Fruit fly (Drosophila melanogaster) whole organism, embryonic: ENCODE data around the gene CG8042.

ENCODE experiments used
- ATbp ChIP-seq: fragments of 200-800 bp; sonication (Bioruptor generic); optimal IDR thresholded peaks from 2 replicates; lab custom pipeline; 2017; ENCODE audit warnings: missing biosample characterization, mild to moderate bottlenecking, missing genetic modification characterization, missing genetic modification reagents
- Bgb ChIP-seq: fragments of 200-800 bp; sonication (Bioruptor generic); IDR thresholded peaks from 2 replicates; pipeline ENCODE4 v1.3.6; 2022; ENCODE audit warnings: missing biosample characterization, missing genetic modification characterization; ENCODE audit not compliant: partially characterized antibody
- BtbVII ChIP-seq: fragments of 200-800 bp; sonication (Bioruptor generic); optimal IDR thresholded peaks from 3 replicates; lab custom pipeline; 2017; ENCODE audit warnings: missing biosample characterization, mild to moderate bottlenecking, missing genetic modification characterization
- CG10959 ChIP-seq: fragments of 200-800 bp; sonication (Bioruptor generic); IDR thresholded peaks from 2 replicates; pipeline ENCODE4 v1.3.6; 2022; ENCODE audit warnings: missing biosample characterization, missing genetic modification characterization
- CG11695 ChIP-seq: fragments of 200-800 bp; sonication (Bioruptor generic); IDR thresholded peaks from 3 replicates; pipeline ENCODE4 v1.3.6; 2022; ENCODE audit warnings: missing biosample characterization, missing genetic modification characterization
- CG12744 ChIP-seq: fragments of 200-800 bp; sonication (Bioruptor generic); optimal IDR thresholded peaks from 2 replicates; lab custom pipeline; 2016; ENCODE audit warnings: missing biosample characterization, missing genetic modification characterization
- CG13894 ChIP-seq: fragments of 200-800 bp; sonication (Bioruptor generic); optimal IDR thresholded peaks from 3 replicates; lab custom pipeline; 2018; ENCODE audit warnings: missing biosample characterization, mild to moderate bottlenecking, missing genetic modification characterization, moderate library complexity
- CG14667 ChIP-seq: fragments of 200-800 bp; sonication (Bioruptor generic); IDR thresholded peaks from 2 replicates; pipeline ENCODE4 v1.3.6; 2022; ENCODE audit warnings: missing biosample characterization, missing genetic modification characterization
- CG14965 ChIP-seq: fragments of 200-800 bp; sonication (Bioruptor generic); optimal IDR thresholded peaks from 2 replicates; lab custom pipeline; 2016; ENCODE audit warnings: missing biosample characterization, missing genetic modification characterization, borderline replicate concordance
- CG1602 ChIP-seq: fragments of 200-800 bp; sonication (Bioruptor generic); optimal IDR thresholded peaks from 3 replicates; lab custom pipeline; 2016; ENCODE audit warnings: missing biosample characterization, missing genetic modification characterization
- CG16813 ChIP-seq: fragments of 200-800 bp; sonication (Bioruptor generic); IDR thresholded peaks from 3 replicates; pipeline ENCODE4 v1.3.6; 2022; ENCODE audit warnings: missing biosample characterization, missing genetic modification characterization; ENCODE audit not compliant: partially characterized antibody
- CG17361 ChIP-seq: fragments of 200-800 bp; sonication (Bioruptor generic); IDR thresholded peaks from 3 replicates; pipeline ENCODE4 v1.3.6; 2022; ENCODE audit warnings: missing biosample characterization, missing genetic modification characterization
- CG17612 ChIP-seq: fragments of 200-800 bp; sonication (Bioruptor generic); IDR thresholded peaks from 2 replicates; pipeline ENCODE4 v1.3.6; 2022; ENCODE audit warnings: missing biosample characterization, missing genetic modification characterization
- CG17802 ChIP-seq: fragments of 200-800 bp; sonication (Bioruptor generic); optimal IDR thresholded peaks from 2 replicates; lab custom pipeline; 2018; ENCODE audit warnings: missing biosample characterization, mild to moderate bottlenecking, missing genetic modification characterization, moderate library complexity
- CG1832 ChIP-seq: fragments of 200-800 bp; sonication (Bioruptor generic); optimal IDR thresholded peaks from 2 replicates; lab custom pipeline; 2017; ENCODE audit warnings: missing biosample characterization, mild to moderate bottlenecking, missing genetic modification characterization, inconsistent platforms
- CG2712 ChIP-seq: fragments of 200-800 bp; optimal IDR thresholded peaks from 3 replicates; lab custom pipeline; 2019; ENCODE audit warnings: missing biosample characterization, mild to moderate bottlenecking, missing genetic modification characterization, moderate library complexity
- CG30020 ChIP-seq: fragments of 200-800 bp; optimal IDR thresholded peaks from 2 replicates; lab custom pipeline; 2019; ENCODE audit warnings: missing biosample characterization, mild to moderate bottlenecking, missing genetic modification characterization, moderate library complexity
- CG31365 ChIP-seq: fragments of 200-800 bp; sonication (Bioruptor generic); optimal IDR thresholded peaks from 2 replicates; lab custom pipeline; 2018; ENCODE audit warnings: missing biosample characterization, mild to moderate bottlenecking, missing genetic modification characterization
- CG32532 ChIP-seq: fragments of 200-800 bp; sonication (Bioruptor generic); IDR thresholded peaks from 2 replicates; pipeline ENCODE4 v1.3.6; 2022; ENCODE audit warnings: missing biosample characterization, missing genetic modification characterization
- CG4404 ChIP-seq: fragments of 200-800 bp; sonication (Bioruptor generic); IDR thresholded peaks from 2 replicates; pipeline ENCODE4 v1.3.6; 2022; ENCODE audit warnings: missing biosample characterization, missing genetic modification characterization
- CG5953 ChIP-seq: fragments of 200-800 bp; sonication (Bioruptor generic); IDR thresholded peaks from 2 replicates; pipeline ENCODE4 v1.3.6; 2022; ENCODE audit warnings: missing biosample characterization, missing genetic modification characterization
- CHES-1-like ChIP-seq: fragments of 200-800 bp; sonication (Bioruptor generic); optimal IDR thresholded peaks from 2 replicates; lab custom pipeline; 2016; ENCODE audit warnings: missing biosample characterization, missing genetic modification characterization
- D19B ChIP-seq: fragments of 200-800 bp; sonication (Bioruptor generic); optimal IDR thresholded peaks from 2 replicates; lab custom pipeline; 2017; ENCODE audit warnings: missing biosample characterization, mild to moderate bottlenecking, missing genetic modification characterization
- Dad ChIP-seq: fragments of 200-800 bp; sonication (Bioruptor generic); optimal IDR thresholded peaks from 3 replicates; lab custom pipeline; 2016; ENCODE audit warnings: missing biosample characterization, missing genetic modification characterization
- Eip74EF ChIP-seq, 2 experiments: fragments of 200-800 bp in 1 of 2; fragments of >200 bp in 1 of 2; sonication (Bioruptor generic) in 1 of 2; optimal IDR thresholded peaks; 2 replicates each; lab custom pipeline; 2017 to 2019; ENCODE audit warnings: missing biosample characterization in 2 of 2, missing genetic modification characterization in 2 of 2, mild to moderate bottlenecking in 1 of 2, moderate library complexity in 1 of 2
- Gug ChIP-seq: fragments of 200-800 bp; sonication (Bioruptor generic); IDR thresholded peaks from 4 replicates; pipeline ENCODE4 v1.3.6; 2022; ENCODE audit warnings: missing biosample characterization, missing genetic modification characterization
- Hand ChIP-seq: fragments of 200-800 bp; sonication (Bioruptor generic); optimal IDR thresholded peaks from 2 replicates; lab custom pipeline; 2017; ENCODE audit warnings: mild to moderate bottlenecking, missing biosample characterization, missing genetic modification reagents, missing genetic modification characterization
- Ssrp ChIP-seq: fragments of 200-800 bp; sonication (Bioruptor generic); optimal IDR thresholded peaks from 2 replicates; lab custom pipeline; 2018; ENCODE audit warnings: missing biosample characterization, mild to moderate bottlenecking, missing genetic modification characterization, moderate library complexity
- Stat92E ChIP-seq, 3 experiments: fragments of >200 bp in 2 of 3; fragments of 200-800 bp in 1 of 3; sonication (Bioruptor generic) in 1 of 3; optimal IDR thresholded peaks; 2 replicates each; lab custom pipeline; 2017 to 2019; ENCODE audit warnings: missing biosample characterization in 3 of 3, missing genetic modification characterization in 3 of 3, mild to moderate bottlenecking in 1 of 3, moderate library complexity in 1 of 3
- Xbp1 ChIP-seq: fragments of 200-800 bp; sonication (Bioruptor generic); optimal IDR thresholded peaks from 3 replicates; lab custom pipeline; 2016; ENCODE audit warnings: missing biosample characterization, mild to moderate bottlenecking, missing genetic modification characterization
- YL-1 ChIP-seq: fragments of 200-800 bp; sonication (Bioruptor generic); optimal IDR thresholded peaks from 3 replicates; lab custom pipeline; 2017; ENCODE audit warnings: missing biosample characterization, mild to moderate bottlenecking, missing genetic modification characterization
- ap ChIP-seq: fragments of 200-800 bp; sonication (Bioruptor generic); IDR thresholded peaks from 2 replicates; pipeline ENCODE4 v1.3.6; 2022; ENCODE audit warnings: missing biosample characterization, missing genetic modification characterization
- btn ChIP-seq: fragments of 200-800 bp; sonication (Bioruptor generic); optimal IDR thresholded peaks from 2 replicates; lab custom pipeline; 2016; ENCODE audit warnings: missing biosample characterization, missing genetic modification characterization
- cas ChIP-seq: fragments of 200-800 bp; sonication (Bioruptor generic); IDR thresholded peaks from 2 replicates; pipeline ENCODE4 v1.3.6; 2022; ENCODE audit warnings: missing biosample characterization, missing genetic modification characterization
- ems ChIP-seq: fragments of 200-800 bp; sonication (Bioruptor generic); optimal IDR thresholded peaks from 3 replicates; lab custom pipeline; 2016; ENCODE audit warnings: missing biosample characterization, missing genetic modification characterization
- eve ChIP-seq, 2 experiments: fragments of >200 bp; optimal IDR thresholded peaks; 2 replicates each; lab custom pipeline; 2017; ENCODE audit warnings: missing biosample characterization in 2 of 2, missing genetic modification characterization in 2 of 2
- fd64A ChIP-seq: fragments of 200-800 bp; sonication (Bioruptor generic); optimal IDR thresholded peaks from 3 replicates; lab custom pipeline; 2018; ENCODE audit warnings: missing biosample characterization, mild to moderate bottlenecking, missing genetic modification characterization
- fru ChIP-seq: fragments of >200 bp; optimal IDR thresholded peaks from 2 replicates; lab custom pipeline; 2017
- hb ChIP-seq: fragments of 200-800 bp; sonication (Bioruptor generic); IDR thresholded peaks from 3 replicates; pipeline ENCODE4 v1.3.6; 2022; ENCODE audit warnings: missing biosample characterization, missing genetic modification characterization; ENCODE audit not compliant: partially characterized antibody
- ind ChIP-seq: fragments of 200-800 bp; sonication (Bioruptor generic); optimal IDR thresholded peaks from 3 replicates; lab custom pipeline; 2016; ENCODE audit warnings: missing biosample characterization, missing genetic modification characterization
- ken ChIP-seq: fragments of 200-800 bp; sonication (Bioruptor generic); IDR thresholded peaks from 3 replicates; pipeline ENCODE4 v1.3.6; 2022; ENCODE audit warnings: missing biosample characterization, missing genetic modification characterization
- mirr ChIP-seq: fragments of 200-800 bp; sonication (Bioruptor generic); optimal IDR thresholded peaks from 3 replicates; lab custom pipeline; 2018; ENCODE audit warnings: missing biosample characterization, mild to moderate bottlenecking, missing genetic modification characterization
- mld ChIP-seq: fragments of 200-800 bp; sonication (Bioruptor generic); IDR thresholded peaks from 3 replicates; pipeline ENCODE4 v1.3.6; 2022; ENCODE audit warnings: missing biosample characterization, missing genetic modification characterization; ENCODE audit not compliant: partially characterized antibody
- nmo ChIP-seq: fragments of 200-800 bp; sonication (Bioruptor generic); optimal IDR thresholded peaks from 2 replicates; lab custom pipeline; 2018; ENCODE audit warnings: missing biosample characterization, mild to moderate bottlenecking, missing genetic modification characterization, moderate library complexity
- nom ChIP-seq: fragments of 200-800 bp; sonication (Bioruptor generic); optimal IDR thresholded peaks from 2 replicates; lab custom pipeline; 2017; ENCODE audit warnings: missing biosample characterization, missing genetic modification characterization, mild to moderate bottlenecking, moderate library complexity, missing genetic modification reagents
- p53 ChIP-seq: fragments of 200-800 bp; sonication (Bioruptor generic); optimal IDR thresholded peaks from 2 replicates; lab custom pipeline; 2016; ENCODE audit warnings: missing biosample characterization, missing genetic modification characterization
- slbo ChIP-seq: fragments of 200-800 bp; sonication (Bioruptor generic); IDR thresholded peaks from 2 replicates; pipeline ENCODE4 v1.3.6; 2022; ENCODE audit warnings: missing biosample characterization, missing genetic modification characterization
- slou ChIP-seq: fragments of 200-800 bp; sonication (Bioruptor generic); optimal IDR thresholded peaks from 3 replicates; lab custom pipeline; 2016; ENCODE audit warnings: missing biosample characterization, missing genetic modification characterization
- ttk ChIP-seq: fragments of 200-800 bp; sonication (Bioruptor generic); IDR thresholded peaks from 2 replicates; pipeline ENCODE4 v2.1.2; 2022; ENCODE audit warnings: missing biosample characterization, missing genetic modification characterization
- unc-4 ChIP-seq: fragments of 200-800 bp; sonication (Bioruptor generic); IDR thresholded peaks from 2 replicates; pipeline ENCODE4 v1.3.6; 2022; ENCODE audit warnings: missing biosample characterization, missing genetic modification characterization; ENCODE audit not compliant: partially characterized antibody

The CG8042 gene

dm6 chr3L:7976081-7976483 is 1.3 kb upstream of the CG8042 start, which contains the start of the genes HP4 and CG8209 (continued):
- TF ChIP-seq Gug (GFP tag; lab: Robert Waterston, UW) (peak; percentile 85; the same call in 3 of the 4 replicates), CG14965 (GFP tag; lab: Kevin White, UChicago) (no peak), Hand (GFP tag; lab: Kevin White, UChicago) (no peak), mld (GFP tag; lab: Robert Waterston, UW) (peak; percentile 83; the same call in 2 of the 3 replicates), CG17802 (tag; lab: Kevin White, UChicago) (peak; percentile 2), nom (GFP tag; lab: Kevin White, UChicago) (peak; percentile 65), Xbp1 (peak; percentile 86), mirr (GFP tag; lab: Kevin White, UChicago) (no peak), p53 (GFP tag; lab: Kevin White, UChicago) (no peak), slbo (GFP tag; lab: Robert Waterston, UW) (peak; percentile 94), cas (peak; percentile 77), CG16813 (GFP tag; lab: Robert Waterston, UW) (peak; percentile 93), D19B (GFP tag; lab: Kevin White, UChicago) (peak; percentile 55), Dad (GFP tag; lab: Kevin White, UChicago) (peak; percentile 52), ATbp (peak; percentile 55), nmo (GFP tag; lab: Kevin White, UChicago) (peak; percentile 97), BtbVII (peak; percentile 70), ems (GFP tag; lab: Kevin White, UChicago) (peak; percentile 54), btn (GFP tag; lab: Kevin White, UChicago) (no peak), CG30020 (tag; lab: Kevin White, UChicago) (peak; percentile 77), CHES-1-like (GFP tag; lab: Kevin White, UChicago) (no peak), fd64A (GFP tag; lab: Kevin White, UChicago) (no peak), CG1832 (GFP tag; lab: Kevin White, UChicago) (no peak), CG4404 (GFP tag; lab: Robert Waterston, UW) (peak; percentile 71), CG17612 (GFP tag; lab: Robert Waterston, UW) (no peak), CG1602 (GFP tag; lab: Kevin White, UChicago) (peak; percentile 87), CG12744 (no peak), CG32532 (peak; percentile 90), slou (peak; percentile 31), YL-1 (GFP tag; lab: Kevin White, UChicago) (peak; percentile 77), Stat92E (GFP tag; optimal IDR thresholded peaks at IDR 0.05; lab: Kevin White, UChicago) (peak in 1 of 3 experiments; percentile 34), CG2712 (tag; lab: Kevin White, UChicago) (peak; percentile 92), hb (peak; percentile 88), CG31365 (no peak), unc-4 (peak; percentile 95), ap (peak; percentile 73), Eip74EF (GFP tag; optimal IDR thresholded peaks at IDR 0.05; lab: Kevin White, UChicago) (peak in 1 of 2 experiments; percentile 63), Bgb (GFP tag; lab: Robert Waterston, UW) (peak; percentile 86), CG11695 (GFP tag; lab: Robert Waterston, UW) (peak; percentile 75), ind (GFP tag; lab: Kevin White, UChicago) (peak; percentile 82), ken (GFP tag; lab: Robert Waterston, UW) (peak; percentile 75), CG14667 (GFP tag; lab: Robert Waterston, UW) (peak; percentile 73), Ssrp (tag; lab: Kevin White, UChicago) (peak; percentile 78), CG10959 (peak; percentile 56; the same call in 1 of the 2 replicates), eve (GFP tag; optimal IDR thresholded peaks at IDR 0.05; lab: Kevin White, UChicago) (no peak), fru (lab: Kevin White, UChicago) (no peak), CG5953 (GFP tag; lab: Robert Waterston, UW) (peak; percentile 47; the same call in 1 of the 2 replicates), CG13894 (no peak), ttk (GFP tag; lab: Robert Waterston, UW) (peak; percentile 83), CG17361 (GFP tag; lab: Robert Waterston, UW) (peak; percentile 89)
